Worm (Caenorhabditis elegans): ENCODE results near the gene dhhc-1.

DNA sequence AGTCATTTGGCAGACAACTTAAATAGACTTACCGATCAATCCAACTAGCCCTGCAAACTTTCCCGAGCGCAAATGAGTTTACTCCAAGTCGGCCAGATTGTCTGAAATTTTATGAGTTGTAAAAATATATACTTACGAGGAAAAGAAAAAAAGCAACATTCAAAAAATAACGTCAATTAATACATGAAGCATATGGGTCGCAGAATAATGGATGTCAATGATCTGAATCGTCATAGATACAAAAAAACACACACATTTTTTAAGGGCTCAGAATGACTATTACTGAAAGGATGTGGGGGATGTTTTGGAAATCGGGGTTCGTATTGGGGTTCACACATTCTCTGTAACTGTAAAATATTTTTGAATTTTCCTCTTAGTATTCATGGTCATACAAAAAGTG lies 47.4 kb upstream of the dhhc-1 start, which contains the start of gene unc-7:
- no peak for TF ChIP-seq elt-2 (tag; optimal IDR thresholded peaks at IDR 0.05)
- TF ChIP-seq fkh-10 (GFP tag; optimal IDR thresholded peaks at IDR 0.05) = no peak
- no peak for TF ChIP-seq hlh-15 (tag; optimal IDR thresholded peaks at IDR 0.05)
- no peak for TF ChIP-seq ama-1 (optimal IDR thresholded peaks at IDR 0.05)
- no peak for TF ChIP-seq nfya-1 (tag; optimal IDR thresholded peaks at IDR 0.05)
- no peak for TF ChIP-seq pqm-1 (tag; optimal IDR thresholded peaks at IDR 0.05)
- TF ChIP-seq Y22D7AL.16 (tag; optimal IDR thresholded peaks at IDR 0.05) = no peak
- no peak for TF ChIP-seq tbx-2 (tag; optimal IDR thresholded peaks at IDR 0.05)
- TF ChIP-seq dmd-4 (tag; optimal IDR thresholded peaks at IDR 0.05; ENCODE audit: borderline replicate concordance) = no peak
- TF ChIP-seq pros-1 (tag; optimal IDR thresholded peaks at IDR 0.05) = no peak
